Worm (Caenorhabditis elegans) whole organism, early embryonic: ENCODE measurements around the gene F26A1.1.

Source experiments
- aly-1 ChIP-seq: sonication (generic microtip); optimal IDR thresholded peaks from 2 replicates; lab custom pipeline; 2016; ENCODE audit warnings: missing genetic modification characterization, missing compliant biosample characterization
- ama-1 ChIP-seq: fragments of 150-350 bp; optimal IDR thresholded peaks from 2 replicates; lab custom pipeline; 2014
- ceh-13 ChIP-seq: fragments of 200-800 bp; sonication (Bioruptor generic); optimal IDR thresholded peaks from 2 replicates; lab custom pipeline; 2018; ENCODE audit warnings: mild to moderate bottlenecking, missing genetic modification characterization, missing compliant biosample characterization
- ceh-36 ChIP-seq: sonication (generic microtip); optimal IDR thresholded peaks from 2 replicates; lab custom pipeline; 2016; ENCODE audit warnings: missing genetic modification characterization, inconsistent platforms, missing compliant biosample characterization
- ets-7 ChIP-seq: sonication (generic microtip); optimal IDR thresholded peaks from 2 replicates; lab custom pipeline; 2016; ENCODE audit warnings: missing genotype, missing genetic modification characterization, missing compliant biosample characterization
- flt-1 ChIP-seq: fragments of 200-800 bp; sonication (Bioruptor generic); IDR thresholded peaks from 2 replicates; pipeline ENCODE4 v1.3.6; 2022; ENCODE audit warnings: missing genetic modification characterization, missing compliant biosample characterization
- hmbx-1 ChIP-seq: sonication (generic microtip); optimal IDR thresholded peaks from 2 replicates; lab custom pipeline; 2016; ENCODE audit warnings: mild to moderate bottlenecking, missing genetic modification characterization, missing compliant biosample characterization
- hnd-1 ChIP-seq: sonication (generic microtip); optimal IDR thresholded peaks from 2 replicates; lab custom pipeline; 2016; ENCODE audit warnings: missing genetic modification characterization, missing compliant biosample characterization
- pes-1 ChIP-seq: fragments of 200-800 bp; sonication (Bioruptor generic); IDR thresholded peaks from 2 replicates; pipeline ENCODE4 v1.3.6; 2022; ENCODE audit warnings: missing genetic modification reagents, missing genetic modification characterization, missing compliant biosample characterization
- tbx-11 ChIP-seq: fragments of 200-800 bp; sonication (Bioruptor generic); IDR thresholded peaks from 2 replicates; pipeline ENCODE4 v1.3.6; 2022; ENCODE audit warnings: missing genetic modification characterization, missing compliant biosample characterization
- tbx-37 ChIP-seq: fragments of 200-800 bp; sonication (Bioruptor generic); conservative IDR thresholded peaks from 2 replicates; pipeline ENCODE4 v1.3.6; 2022; ENCODE audit warnings: missing genetic modification reagents, missing genetic modification characterization, missing compliant biosample characterization

DNA sequence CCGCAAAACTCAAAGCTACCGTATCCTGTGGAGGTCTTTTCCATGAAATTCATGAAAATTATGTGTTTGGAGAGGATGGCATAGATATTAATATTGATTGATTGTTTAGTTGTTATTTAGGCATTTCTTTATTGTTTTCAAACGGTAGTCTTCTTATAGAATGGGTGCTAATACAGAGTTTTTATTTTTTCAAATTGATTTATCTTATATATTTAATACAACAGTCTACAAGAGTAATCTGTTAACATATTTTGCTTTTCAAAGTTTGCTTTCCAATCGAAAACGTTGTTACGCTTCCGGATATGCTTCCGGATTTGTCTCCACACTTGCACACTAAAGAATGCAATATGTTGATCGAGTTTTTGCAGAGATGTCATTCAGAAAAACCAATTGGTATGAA lies 16.5 kb downstream of the F26A1.1 start, which contains the start of gene C35D10.17:
- TF ChIP-seq aly-1 (tag; lab: Kevin White, UChicago) (no peak), ets-7 (tag; lab: Kevin White, UChicago) (no peak), ceh-36 (no peak), pes-1 (GFP tag; lab: Robert Waterston, UW) (no peak), hnd-1 (no peak), hmbx-1 (tag; lab: Kevin White, UChicago) (no peak), flt-1 (no peak), ama-1 (lab: Kevin White, UChicago) (no peak), tbx-11 (GFP tag; lab: Robert Waterston, UW) (no peak), ceh-13 (GFP tag; lab: Kevin White, UChicago) (no peak), tbx-37 (no peak)
